Fruit fly (Drosophila melanogaster) Kc167 (cell line): ENCODE data around the gene CG9586.

ENCODE experiments used
- Myc ChIP-seq: fragments of >200 bp; optimal IDR thresholded peaks from 2 replicates; lab custom pipeline; 2017; ENCODE audit warnings: missing external identifiers
- Sin3A ChIP-seq: fragments of >200 bp; optimal IDR thresholded peaks from 2 replicates; lab custom pipeline; 2018; ENCODE audit warnings: missing external identifiers
- h ChIP-seq: fragments of >200 bp; optimal IDR thresholded peaks from 3 replicates; lab custom pipeline; 2018; ENCODE audit warnings: missing external identifiers
- insv ChIP-seq: fragments of >200 bp; optimal IDR thresholded peaks from 3 replicates; lab custom pipeline; 2018; ENCODE audit warnings: missing external identifiers
- psq ChIP-seq: fragments of >200 bp; optimal IDR thresholded peaks from 2 replicates; lab custom pipeline; 2017; ENCODE audit warnings: missing external identifiers
- ttk ChIP-seq: sonication (Bioruptor generic); optimal IDR thresholded peaks from 2 replicates; lab custom pipeline; 2017; ENCODE audit warnings: missing external identifiers

- TF ChIP-seq Myc (lab: Kevin White, UChicago) (no peak), ttk (no peak), h (no peak), Sin3A (lab: Kevin White, UChicago) (no peak), psq (lab: Kevin White, UChicago) (no peak), insv (no peak)
These were observed 7.7 kb upstream of the CG9586 start for dm6 chr2L:9173857-9174593.
